Worm (Caenorhabditis elegans) whole organism, young adult: ENCODE measurements around the gene srz-6.

Source experiments
- C17E4.6 ChIP-seq: fragments of 200-800 bp; sonication (Bioruptor generic); IDR thresholded peaks from 2 replicates; pipeline ENCODE4 v1.3.6; 2022; ENCODE audit warnings: missing genetic modification reagents, missing genetic modification characterization, missing compliant biosample characterization
- D2030.7 ChIP-seq: fragments of 200-800 bp; sonication (Bioruptor generic); IDR thresholded peaks from 2 replicates; pipeline ENCODE4 v1.3.6; 2022; ENCODE audit warnings: missing genetic modification reagents, missing genetic modification characterization, missing compliant biosample characterization
- F37B4.10 ChIP-seq: fragments of 200-800 bp; sonication (Bioruptor generic); IDR thresholded peaks from 2 replicates; pipeline ENCODE4 v1.3.6; 2022; ENCODE audit warnings: missing genetic modification characterization, missing compliant biosample characterization
- F55B11.4 ChIP-seq: sonication (generic microtip); optimal IDR thresholded peaks from 2 replicates; lab custom pipeline; 2016; ENCODE audit warnings: missing compliant biosample characterization, missing genetic modification characterization, borderline replicate concordance; ENCODE audit not compliant: insufficient read depth
- F57A8.1 ChIP-seq: fragments of 200-800 bp; sonication (Bioruptor generic); optimal IDR thresholded peaks from 2 replicates; lab custom pipeline; 2018; ENCODE audit warnings: mild to moderate bottlenecking, missing genetic modification characterization, moderate library complexity, missing compliant biosample characterization
- F57C9.4 ChIP-seq: sonication (generic microtip); optimal IDR thresholded peaks from 2 replicates; lab custom pipeline; 2017; ENCODE audit warnings: mild to moderate bottlenecking, missing genetic modification characterization, missing compliant biosample characterization
- K11D2.4 ChIP-seq: fragments of 200-800 bp; sonication (Bioruptor generic); IDR thresholded peaks from 2 replicates; pipeline ENCODE4 v1.3.6; 2022; ENCODE audit warnings: missing genetic modification reagents, missing genetic modification characterization, missing compliant biosample characterization
- K12H6.12 ChIP-seq: fragments of 200-800 bp; sonication (Bioruptor generic); optimal IDR thresholded peaks from 2 replicates; lab custom pipeline; 2018; ENCODE audit warnings: mild to moderate bottlenecking, missing genetic modification characterization, missing compliant biosample characterization
- T26A5.8 ChIP-seq: sonication (generic microtip); optimal IDR thresholded peaks from 2 replicates; lab custom pipeline; 2016; ENCODE audit warnings: missing genetic modification characterization, missing compliant biosample characterization
- Y53G8AR.9 ChIP-seq: fragments of 200-800 bp; sonication (Bioruptor generic); conservative IDR thresholded peaks from 2 replicates; pipeline ENCODE4 v1.3.6; 2022; ENCODE audit warnings: missing genetic modification reagents, missing genetic modification characterization, missing compliant biosample characterization
- Y56A3A.18 ChIP-seq: fragments of 200-800 bp; sonication (Bioruptor generic); IDR thresholded peaks from 2 replicates; pipeline ENCODE4 v1.3.6; 2022; ENCODE audit warnings: missing genetic modification reagents, missing genetic modification characterization, missing compliant biosample characterization
- Y67H2A.10 ChIP-seq: fragments of 200-800 bp; sonication (Bioruptor generic); conservative IDR thresholded peaks from 2 replicates; pipeline ENCODE4 v1.3.6; 2022; ENCODE audit warnings: missing genetic modification reagents, missing genetic modification characterization, missing compliant biosample characterization
- Y79H2A.3 ChIP-seq: fragments of 200-800 bp; sonication (Bioruptor generic); conservative IDR thresholded peaks from 2 replicates; pipeline ENCODE4 v1.3.6; 2022; ENCODE audit warnings: missing genetic modification reagents, missing genetic modification characterization, missing compliant biosample characterization
- ama-1 ChIP-seq, 3 experiments: fragments of 150-350 bp in 1 of 3; sonication (generic microtip) in 2 of 3; optimal IDR thresholded peaks; 2 replicates each; lab custom pipeline; 2014 to 2018; ENCODE audit warnings: missing biosample characterization in 2 of 3, missing genetic modification characterization in 2 of 3, missing genetic modification reagents in 2 of 3
- aptf-2 ChIP-seq: fragments of 200-800 bp; sonication (Bioruptor generic); conservative IDR thresholded peaks from 2 replicates; pipeline ENCODE4 v1.3.6; 2022; ENCODE audit warnings: missing genetic modification reagents, missing genetic modification characterization, missing compliant biosample characterization
- atf-7 ChIP-seq: sonication (generic microtip); optimal IDR thresholded peaks from 2 replicates; lab custom pipeline; 2017; ENCODE audit warnings: mild to moderate bottlenecking, missing genetic modification characterization, missing compliant biosample characterization
- ceh-40 ChIP-seq: fragments of 200-800 bp; sonication (Bioruptor generic); IDR thresholded peaks from 2 replicates; pipeline ENCODE4 v1.3.6; 2022; ENCODE audit warnings: missing genetic modification characterization, missing compliant biosample characterization
- chd-7 ChIP-seq: sonication (generic microtip); optimal IDR thresholded peaks from 2 replicates; lab custom pipeline; 2016; ENCODE audit warnings: mild to moderate bottlenecking, missing genetic modification characterization, moderate library complexity, missing compliant biosample characterization
- die-1 ChIP-seq: sonication (generic microtip); optimal IDR thresholded peaks from 2 replicates; lab custom pipeline; 2016; ENCODE audit warnings: missing genotype, mild to moderate bottlenecking, missing genetic modification characterization, missing compliant biosample characterization
- dpff-1 ChIP-seq: sonication (generic microtip); optimal IDR thresholded peaks from 2 replicates; lab custom pipeline; 2017; ENCODE audit warnings: mild to moderate bottlenecking, missing genetic modification characterization, missing compliant biosample characterization
- efl-1 ChIP-seq: fragments of 150-350 bp; optimal IDR thresholded peaks from 2 replicates; lab custom pipeline; 2014; ENCODE audit warnings: missing biosample characterization, missing genetic modification reagents, missing genetic modification characterization
- egrh-3 ChIP-seq: fragments of 200-800 bp; sonication (Bioruptor generic); IDR thresholded peaks from 2 replicates; pipeline ENCODE4 v1.3.6; 2022; ENCODE audit warnings: missing genetic modification reagents, missing genetic modification characterization, missing compliant biosample characterization
- hlh-26 ChIP-seq: fragments of 200-800 bp; sonication (Bioruptor generic); conservative IDR thresholded peaks from 2 replicates; pipeline ENCODE4 v1.3.6; 2022; ENCODE audit warnings: missing genetic modification reagents, missing genetic modification characterization, missing compliant biosample characterization
- hrde-1 ChIP-seq: sonication (generic microtip); optimal IDR thresholded peaks from 2 replicates; lab custom pipeline; 2016; ENCODE audit warnings: missing genetic modification characterization, mild to moderate bottlenecking, missing compliant biosample characterization, moderate library complexity, missing genotype, missing genetic modification reagents, borderline replicate concordance
- hsf-1 ChIP-seq: fragments of 200-800 bp; sonication (Bioruptor generic); IDR thresholded peaks from 2 replicates; pipeline ENCODE4 v1.3.6; 2022; ENCODE audit warnings: missing genetic modification reagents, missing genetic modification characterization, missing compliant biosample characterization
- lag-1 ChIP-seq: fragments of 200-800 bp; sonication (Bioruptor generic); IDR thresholded peaks from 2 replicates; pipeline ENCODE4 v1.3.6; 2022; ENCODE audit warnings: missing genetic modification reagents, missing genetic modification characterization, missing compliant biosample characterization
- lsl-1 ChIP-seq: fragments of 200-800 bp; sonication (Bioruptor generic); optimal IDR thresholded peaks from 2 replicates; lab custom pipeline; 2018; ENCODE audit warnings: mild to moderate bottlenecking, missing genetic modification characterization, moderate library complexity, missing compliant biosample characterization
- lsy-27 ChIP-seq: sonication (generic microtip); optimal IDR thresholded peaks from 2 replicates; lab custom pipeline; 2017; ENCODE audit warnings: missing genetic modification characterization, mild to moderate bottlenecking, missing compliant biosample characterization, antibody characterized with exemption, missing genotype, borderline replicate concordance; ENCODE audit not compliant: insufficient read depth
- mcd-1 ChIP-seq: fragments of 200-800 bp; sonication (Bioruptor generic); IDR thresholded peaks from 2 replicates; pipeline ENCODE4 v1.3.6; 2022; ENCODE audit warnings: missing genetic modification reagents, missing genetic modification characterization, missing compliant biosample characterization
- nfya-1 ChIP-seq: sonication (generic microtip); optimal IDR thresholded peaks from 2 replicates; lab custom pipeline; 2017; ENCODE audit warnings: antibody characterized with exemption, missing compliant biosample characterization, missing genetic modification characterization, borderline replicate concordance; ENCODE audit not compliant: insufficient read depth
- nhr-120 ChIP-seq: fragments of 200-800 bp; sonication (Bioruptor generic); IDR thresholded peaks from 2 replicates; pipeline ENCODE4 v1.3.6; 2022; ENCODE audit warnings: missing genetic modification characterization, missing compliant biosample characterization
- nhr-27 ChIP-seq: fragments of 200-800 bp; sonication (Bioruptor generic); optimal IDR thresholded peaks from 2 replicates; lab custom pipeline; 2018; ENCODE audit warnings: mild to moderate bottlenecking, missing genetic modification characterization, moderate library complexity, missing compliant biosample characterization
- nhr-90 ChIP-seq: sonication (generic microtip); optimal IDR thresholded peaks from 2 replicates; lab custom pipeline; 2016; ENCODE audit warnings: missing genotype, mild to moderate bottlenecking, missing genetic modification characterization, missing compliant biosample characterization
- pbrm-1 ChIP-seq: fragments of 200-800 bp; sonication (Bioruptor generic); IDR thresholded peaks from 2 replicates; pipeline ENCODE4 v1.3.6; 2022; ENCODE audit warnings: missing genetic modification reagents, missing genetic modification characterization, missing compliant biosample characterization
- rpc-1 ChIP-seq, 2 experiments: fragments of 150-350 bp in 1 of 2; sonication (generic microtip) in 1 of 2; optimal IDR thresholded peaks; 2 replicates each; lab custom pipeline; 2014 to 2018; ENCODE audit warnings: missing biosample characterization in 1 of 2, missing genetic modification characterization in 1 of 2, missing genetic modification reagents in 1 of 2, missing genotype in 1 of 2
- snpc-4 ChIP-seq, 5 experiments: fragments of 150-350 bp in 1 of 5; sonication (generic microtip) in 4 of 5; optimal IDR thresholded peaks; 2 replicates each; lab custom pipeline; 2014 to 2018; ENCODE audit warnings: missing genetic modification characterization in 5 of 5, missing biosample characterization in 3 of 5, antibody characterized with exemption in 2 of 5, mild to moderate bottlenecking in 2 of 5, missing compliant biosample characterization in 2 of 5, missing genotype in 2 of 5, moderate library complexity in 2 of 5, missing genetic modification reagents in 1 of 5
- tbp1 ChIP-seq: fragments of 200-800 bp; sonication (Bioruptor generic); optimal IDR thresholded peaks from 2 replicates; lab custom pipeline; 2018; ENCODE audit warnings: mild to moderate bottlenecking, missing genetic modification characterization, missing compliant biosample characterization
- xnd-1 ChIP-seq: sonication (generic microtip); optimal IDR thresholded peaks from 2 replicates; lab custom pipeline; 2016; ENCODE audit warnings: missing genotype, missing genetic modification reagents, missing genetic modification characterization, missing compliant biosample characterization
- zfh-2 ChIP-seq: fragments of 200-800 bp; sonication (Bioruptor generic); conservative IDR thresholded peaks from 2 replicates; pipeline ENCODE4 v1.3.6; 2022; ENCODE audit warnings: missing genetic modification reagents, missing genetic modification characterization, missing compliant biosample characterization
- ztf-18 ChIP-seq: sonication (generic microtip); optimal IDR thresholded peaks from 2 replicates; lab custom pipeline; 2016; ENCODE audit warnings: missing genotype, mild to moderate bottlenecking, missing genetic modification characterization, missing compliant biosample characterization
- ztf-22 ChIP-seq: fragments of 200-800 bp; sonication (Bioruptor generic); optimal IDR thresholded peaks from 2 replicates; lab custom pipeline; 2018; ENCODE audit warnings: mild to moderate bottlenecking, missing genetic modification characterization, moderate library complexity, missing compliant biosample characterization

The srz-6 gene

DNA sequence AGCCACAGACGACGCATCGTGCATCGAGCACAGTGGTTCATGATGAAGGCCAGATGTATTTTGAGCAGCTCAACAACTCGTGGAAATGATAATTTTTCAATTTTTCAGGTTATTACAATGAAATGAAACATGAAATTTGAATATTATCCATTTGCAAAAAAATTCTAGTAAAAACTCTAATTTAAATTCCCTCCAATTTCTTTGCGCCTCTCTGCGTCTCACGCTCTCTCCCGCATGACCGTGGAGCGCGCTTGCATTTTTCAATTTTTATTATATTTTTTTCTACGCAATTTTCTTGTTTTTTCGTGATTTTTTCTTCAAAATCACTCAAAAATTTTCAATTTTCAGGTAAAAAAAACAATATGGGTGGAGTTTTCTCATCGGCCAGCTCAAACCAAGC, 32.6 kb upstream of the srz-6 start, which contains the start of gene tag-281 (continued):
- TF ChIP-seq nhr-120 (GFP tag; lab: Robert Waterston, UW) (no peak), zfh-2 (GFP tag; lab: Robert Waterston, UW) (no peak), F37B4.10 (GFP tag; lab: Robert Waterston, UW) (no peak), hlh-26 (no peak), pbrm-1 (GFP tag; lab: Robert Waterston, UW) (peak; percentile 66; the same call in 1 of the 2 replicates), ztf-18 (tag; lab: Kevin White, UChicago) (no peak), lsl-1 (GFP tag; lab: Kevin White, UChicago) (peak; percentile 66), F57A8.1 (GFP tag; lab: Kevin White, UChicago) (no peak), aptf-2 (GFP tag; lab: Robert Waterston, UW) (no peak), hsf-1 (GFP tag; lab: Robert Waterston, UW) (peak; percentile 53), F55B11.4 (tag; lab: Kevin White, UChicago) (no peak), rpc-1 (optimal IDR thresholded peaks at IDR 0.05; lab: Kevin White, UChicago) (no peak), rpc-1 (tag; optimal IDR thresholded peaks at IDR 0.05; lab: Kevin White, UChicago) (no peak), egrh-3 (no peak), atf-7 (no peak), K11D2.4 (GFP tag; lab: Robert Waterston, UW) (peak; percentile 52; the same call in 1 of the 2 replicates), lag-1 (GFP tag; lab: Robert Waterston, UW) (no peak), D2030.7 (GFP tag; lab: Robert Waterston, UW) (peak; percentile 28; the same call in 1 of the 2 replicates), snpc-4 (GFP tag; optimal IDR thresholded peaks at IDR 0.05; lab: Kevin White, UChicago) (no peak), snpc-4 (tag; optimal IDR thresholded peaks at IDR 0.05; lab: Kevin White, UChicago) (peak in 3 of 4 experiments; percentile 1 to 60 (median 33)), C17E4.6 (GFP tag; lab: Robert Waterston, UW) (no peak), ama-1 (optimal IDR thresholded peaks at IDR 0.05; lab: Kevin White, UChicago) (no peak), ama-1 (GFP tag; optimal IDR thresholded peaks at IDR 0.05; lab: Kevin White, UChicago) (no peak), tbp1 (GFP tag; lab: Kevin White, UChicago) (peak; percentile 56), die-1 (tag; lab: Kevin White, UChicago) (no peak), lsy-27 (tag; lab: Kevin White, UChicago) (no peak), K12H6.12 (tag; lab: Kevin White, UChicago) (peak; percentile 9), Y56A3A.18 (GFP tag; lab: Robert Waterston, UW) (no peak), T26A5.8 (no peak), efl-1 (GFP tag; lab: Kevin White, UChicago) (peak; percentile 87), mcd-1 (peak; percentile 98), Y53G8AR.9 (GFP tag; lab: Robert Waterston, UW) (peak; percentile 50; the same call in 1 of the 2 replicates), F57C9.4 (tag; lab: Kevin White, UChicago) (no peak), chd-7 (tag; lab: Kevin White, UChicago) (no peak), nhr-27 (tag; lab: Kevin White, UChicago) (no peak), ceh-40 (GFP tag; lab: Robert Waterston, UW) (no peak), nhr-90 (tag; lab: Kevin White, UChicago) (no peak), Y79H2A.3 (GFP tag; lab: Robert Waterston, UW) (no peak), xnd-1 (tag; lab: Kevin White, UChicago) (peak; percentile 52), Y67H2A.10 (GFP tag; lab: Robert Waterston, UW) (no peak), dpff-1 (tag; lab: Kevin White, UChicago) (no peak), hrde-1 (tag; lab: Kevin White, UChicago) (no peak), nfya-1 (no peak), ztf-22 (no peak)
